Fruit fly (Drosophila melanogaster): ENCODE measurements around the gene CG32212.

The CG32212 gene

DNA sequence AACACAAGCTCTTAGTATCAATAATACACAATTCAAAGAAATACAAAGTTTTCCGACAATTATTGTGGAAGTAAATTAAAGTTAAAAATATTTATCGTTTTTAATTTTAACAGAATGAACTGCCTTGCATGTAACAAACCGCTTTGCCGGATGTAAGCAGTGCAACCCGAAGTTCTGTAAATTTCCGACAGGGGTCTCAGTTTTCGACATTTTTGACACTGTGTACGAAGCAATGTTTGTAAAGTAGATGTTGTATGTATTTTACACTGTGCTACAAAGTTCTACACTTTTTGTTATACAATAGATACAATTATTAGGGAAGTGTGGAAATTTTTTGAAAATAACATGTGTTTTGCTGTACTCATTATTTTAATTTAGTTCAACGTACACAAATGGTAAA is 29.2 kb downstream of the CG32212 start (continued):
- TF ChIP-seq CG6163 (GFP tag; IDR thresholded peaks at IDR 0.05) (peak; percentile 85), CG3032 (tag; optimal IDR thresholded peaks at IDR 0.05) (no peak), Met (GFP tag; optimal IDR thresholded peaks at IDR 0.05) (peak; percentile 36), Ets96B (tag; optimal IDR thresholded peaks at IDR 0.05) (no peak), Lpt (GFP tag; optimal IDR thresholded peaks at IDR 0.05) (no peak), Hr4 (GFP tag; optimal IDR thresholded peaks at IDR 0.05) (peak; percentile 10), CG15336 (GFP tag; IDR thresholded peaks at IDR 0.05) (no peak), achi (GFP tag; optimal IDR thresholded peaks at IDR 0.05) (no peak), acj6 (GFP tag; optimal IDR thresholded peaks at IDR 0.05) (peak; percentile 40), Sox14 (GFP tag; optimal IDR thresholded peaks at IDR 0.05) (no peak), fd85E (GFP tag; optimal IDR thresholded peaks at IDR 0.05) (no peak), CG11762 (GFP tag; optimal IDR thresholded peaks at IDR 0.05; ENCODE audit: insufficient read depth) (peak; percentile 43), salr (GFP tag; optimal IDR thresholded peaks at IDR 0.05) (peak in 1 of 2 experiments; percentile 73), Smox (GFP tag; optimal IDR thresholded peaks at IDR 0.05) (peak; percentile 18), Hr39 (GFP tag; optimal IDR thresholded peaks at IDR 0.05) (peak; percentile 74), CG8119 (GFP tag; IDR thresholded peaks at IDR 0.05) (no peak), CG1621 (tag; optimal IDR thresholded peaks at IDR 0.05) (no peak), Ets21C (GFP tag; optimal IDR thresholded peaks at IDR 0.05) (peak; percentile 27), CG32006 (GFP tag; optimal IDR thresholded peaks at IDR 0.05) (no peak), net (GFP tag; optimal IDR thresholded peaks at IDR 0.05) (peak; percentile 29), Eip75B (GFP tag; optimal IDR thresholded peaks at IDR 0.05) (peak; percentile 71), CG31627 (GFP tag; optimal IDR thresholded peaks at IDR 0.05) (peak; percentile 75), spab (GFP tag; optimal IDR thresholded peaks at IDR 0.05) (no peak), CG8632 (GFP tag; optimal IDR thresholded peaks at IDR 0.05) (no peak), Sox15 (GFP tag; optimal IDR thresholded peaks at IDR 0.05) (peak; percentile 34), Eip93F (GFP tag; optimal IDR thresholded peaks at IDR 0.05) (no peak), dac (GFP tag; optimal IDR thresholded peaks at IDR 0.05) (peak; percentile 32), fkh (GFP tag; optimal IDR thresholded peaks at IDR 0.05) (no peak)

DNA sequence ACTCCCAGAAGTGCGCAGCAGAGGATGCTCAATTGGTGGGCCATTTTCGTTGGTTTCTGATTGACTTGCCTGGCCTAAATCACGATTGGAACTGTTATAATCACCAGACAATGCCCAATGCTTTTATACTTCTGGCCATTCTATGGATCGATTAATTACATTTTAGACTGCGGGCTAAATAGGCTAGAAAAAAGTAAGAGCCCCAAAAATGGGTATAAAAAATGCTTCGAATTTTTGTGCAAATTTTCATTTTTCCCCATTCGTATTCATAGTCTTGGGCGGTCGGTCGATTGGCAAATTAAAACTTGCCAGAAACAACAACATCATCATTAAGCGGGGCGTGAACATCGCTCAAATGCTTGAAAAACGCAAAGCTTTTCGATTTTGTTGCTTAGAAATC is 30.9 kb downstream of the CG32212 start, which contains the start of gene Cpr76Ba:
Cpr76Ba (minus strand) TSS at position 101 of the 400 bp plus-strand sequence.
- TF ChIP-seq acj6 (GFP tag; optimal IDR thresholded peaks at IDR 0.05) (no peak), esn (GFP tag; optimal IDR thresholded peaks at IDR 0.05) (no peak), CG31627 (GFP tag; optimal IDR thresholded peaks at IDR 0.05) (no peak), fkh (GFP tag; optimal IDR thresholded peaks at IDR 0.05) (no peak), dsx (GFP tag; optimal IDR thresholded peaks at IDR 0.05; ENCODE audit: poor library complexity, severe bottlenecking) (no peak), CG11762 (GFP tag; optimal IDR thresholded peaks at IDR 0.05; ENCODE audit: insufficient read depth) (no peak), Ets21C (GFP tag; optimal IDR thresholded peaks at IDR 0.05) (no peak), dac (GFP tag; optimal IDR thresholded peaks at IDR 0.05) (no peak), Hr38 (GFP tag; optimal IDR thresholded peaks at IDR 0.05) (no peak), CG6276 (GFP tag; optimal IDR thresholded peaks at IDR 0.05) (no peak), Hr39 (GFP tag; optimal IDR thresholded peaks at IDR 0.05) (no peak), svp (GFP tag) (no peak), ss (GFP tag; optimal IDR thresholded peaks at IDR 0.05) (no peak), Lpt (GFP tag; optimal IDR thresholded peaks at IDR 0.05) (no peak)

- no peak for TF ChIP-seq CG11762 (GFP tag; optimal IDR thresholded peaks at IDR 0.05; ENCODE audit: insufficient read depth)
- TF ChIP-seq CG8319 (GFP tag; optimal IDR thresholded peaks at IDR 0.05) = no peak
- no peak for TF ChIP-seq Gug (GFP tag; IDR thresholded peaks at IDR 0.05)
- no peak for TF ChIP-seq CG8119 (GFP tag; IDR thresholded peaks at IDR 0.05)
- no peak for TF ChIP-seq CG32006 (GFP tag; optimal IDR thresholded peaks at IDR 0.05)
- no peak for TF ChIP-seq fd59A (GFP tag; optimal IDR thresholded peaks at IDR 0.05)
- TF ChIP-seq CG10669 (GFP tag; optimal IDR thresholded peaks at IDR 0.05) = no peak
- TF ChIP-seq Eip78C (GFP tag) = no peak
- TF ChIP-seq CG1621 (tag; optimal IDR thresholded peaks at IDR 0.05) = no peak
- no peak for TF ChIP-seq CG7368 (GFP tag; optimal IDR thresholded peaks at IDR 0.05)
- no peak for TF ChIP-seq ss (GFP tag; optimal IDR thresholded peaks at IDR 0.05)
- no peak for TF ChIP-seq CG6792 (GFP tag; optimal IDR thresholded peaks at IDR 0.05)
- TF ChIP-seq CG3032 (tag; optimal IDR thresholded peaks at IDR 0.05) = no peak
- no peak for TF ChIP-seq CG31627 (GFP tag; optimal IDR thresholded peaks at IDR 0.05)
- TF ChIP-seq Ets96B (tag; optimal IDR thresholded peaks at IDR 0.05) = no peak
- TF ChIP-seq CG15336 (GFP tag; IDR thresholded peaks at IDR 0.05) = no peak
Measured at dm6 chr3L:19519349-19519748, 32.0 kb downstream of the CG32212 start, which contains the start of gene Cpr76Bb. TSS of gene Cpr76Bb (plus strand) at chr3L:19519649.
